Worm (Caenorhabditis elegans) whole organism, early embryonic: ENCODE measurements around the gene nstp-1.

Source experiments
- B0310.2 ChIP-seq: sonication (generic microtip); optimal IDR thresholded peaks from 2 replicates; lab custom pipeline; 2016; ENCODE audit warnings: mild to moderate bottlenecking, missing genetic modification characterization, missing compliant biosample characterization
- F13C5.2 ChIP-seq: sonication (generic microtip); optimal IDR thresholded peaks from 2 replicates; lab custom pipeline; 2017; ENCODE audit warnings: mild to moderate bottlenecking, missing genetic modification characterization, inconsistent platforms, missing compliant biosample characterization
- ama-1 ChIP-seq: fragments of 150-350 bp; optimal IDR thresholded peaks from 2 replicates; lab custom pipeline; 2014
- flt-1 ChIP-seq: fragments of 200-800 bp; sonication (Bioruptor generic); IDR thresholded peaks from 2 replicates; pipeline ENCODE4 v1.3.6; 2022; ENCODE audit warnings: missing genetic modification characterization, missing compliant biosample characterization
- scrt-1 ChIP-seq: fragments of 200-800 bp; sonication (Bioruptor generic); IDR thresholded peaks from 2 replicates; pipeline ENCODE4 v1.3.6; 2022; ENCODE audit warnings: missing genetic modification characterization, missing compliant biosample characterization
- sea-1 ChIP-seq: fragments of 200-800 bp; sonication (Bioruptor generic); conservative IDR thresholded peaks from 2 replicates; pipeline ENCODE4 v1.3.6; 2022; ENCODE audit warnings: missing genetic modification characterization, missing compliant biosample characterization
- tbx-11 ChIP-seq: fragments of 200-800 bp; sonication (Bioruptor generic); IDR thresholded peaks from 2 replicates; pipeline ENCODE4 v1.3.6; 2022; ENCODE audit warnings: missing genetic modification characterization, missing compliant biosample characterization

DNA sequence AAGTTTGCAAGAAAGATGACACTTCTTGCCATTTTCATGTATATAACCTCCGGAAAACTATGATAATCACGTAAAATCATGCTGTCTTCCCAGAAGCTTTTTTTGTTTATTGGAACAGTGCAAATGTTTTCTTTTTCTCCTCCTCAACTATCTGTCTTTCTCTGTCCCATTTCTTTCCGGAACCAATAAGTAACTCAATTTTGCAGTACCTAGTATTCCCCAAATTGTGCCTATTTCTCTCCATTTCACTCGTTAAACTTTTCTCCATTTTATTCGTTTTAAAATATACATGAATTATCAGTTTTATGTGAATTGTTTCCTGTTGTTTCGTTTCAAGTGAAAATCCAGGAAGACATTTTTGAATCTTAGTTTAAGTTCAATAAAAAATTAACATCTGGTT, 41.2 kb upstream of the nstp-1 start:
- TF ChIP-seq ama-1 (lab: Kevin White, UChicago) (no peak), sea-1 (GFP tag; lab: Robert Waterston, UW) (no peak), tbx-11 (GFP tag; lab: Robert Waterston, UW) (no peak), B0310.2 (tag; lab: Kevin White, UChicago) (no peak), F13C5.2 (no peak), flt-1 (GFP tag; lab: Robert Waterston, UW) (no peak), scrt-1 (no peak)
